Comparison of ENCODE assay signal across 1 worm cellular context in the genomic region with DNA sequence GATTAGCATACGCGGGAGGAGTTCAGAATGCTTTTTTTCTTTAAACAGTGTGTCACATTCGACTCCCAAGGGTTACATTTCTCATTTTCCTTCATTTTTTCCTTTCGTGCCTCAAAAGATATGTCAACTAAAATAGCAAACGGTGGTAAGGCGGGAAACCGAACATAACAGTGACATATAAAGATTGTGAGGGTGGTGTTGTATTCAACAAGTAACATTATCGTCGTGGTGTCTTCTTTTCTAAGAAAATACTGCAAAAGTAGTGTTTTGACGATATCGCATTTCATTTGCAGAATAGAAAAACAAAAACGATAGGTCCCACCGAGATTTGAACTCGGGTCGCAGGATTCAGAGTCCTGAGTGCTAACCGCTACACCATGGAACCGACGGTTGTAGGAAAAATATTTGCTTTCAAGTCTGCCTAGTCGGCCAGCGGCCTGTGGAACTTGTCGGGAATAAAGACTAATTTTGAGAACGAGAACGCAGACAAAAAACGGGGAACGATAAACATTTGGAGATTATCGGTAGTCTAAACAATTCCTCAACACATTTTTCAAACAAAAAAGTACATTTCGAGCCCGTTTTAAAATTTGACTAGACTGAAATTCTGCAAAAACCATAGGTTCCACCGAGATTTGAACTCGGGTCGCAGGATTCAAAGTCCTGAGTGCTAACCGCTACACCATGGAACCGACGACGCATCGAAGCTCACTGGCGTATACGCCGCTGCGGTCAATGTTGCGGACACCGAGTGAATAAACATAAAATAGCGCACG.
TF ChIP-seq lines count a peak whose summit lies in the region.

No protein-coding gene starts in this region.

TF ChIP-seq in whole organism, young adult, 124 proteins besides CTCF, POLR2A, EP300 and RAD21 (continued from another document):
- peak; percentile 41 for TF ChIP-seq lsl-1 (GFP tag; optimal IDR thresholded peaks at IDR 0.05; lab: Kevin White, UChicago)
- TF ChIP-seq nhr-80 (tag; optimal IDR thresholded peaks at IDR 0.05; lab: Kevin White, UChicago) = peak; percentile 10
- peak; percentile 62 for TF ChIP-seq snpc-3.4 (tag; optimal IDR thresholded peaks at IDR 0.05; lab: Kevin White, UChicago)
- TF ChIP-seq zim-3 (tag; optimal IDR thresholded peaks at IDR 0.05; lab: Kevin White, UChicago) = peak; percentile 33
- TF ChIP-seq F49E8.2 (tag; optimal IDR thresholded peaks at IDR 0.05; lab: Kevin White, UChicago; ENCODE audit: insufficient read depth) = peak; percentile 40
- peak; percentile 57 for TF ChIP-seq athp-1 (tag; optimal IDR thresholded peaks at IDR 0.05; lab: Kevin White, UChicago)
- peak; percentile 92 for TF ChIP-seq tbp1 (GFP tag; optimal IDR thresholded peaks at IDR 0.05; lab: Kevin White, UChicago)
- no peak for TF ChIP-seq lag-1 (GFP tag; IDR thresholded peaks at IDR 0.05; lab: Robert Waterston, UW)
- peak; percentile 77 for TF ChIP-seq lin-26 (GFP tag; IDR thresholded peaks at IDR 0.05; lab: Robert Waterston, UW)
- peak; percentile 12 for TF ChIP-seq ztf-26 (tag; optimal IDR thresholded peaks at IDR 0.05; lab: Kevin White, UChicago)
- TF ChIP-seq him-1 (tag; optimal IDR thresholded peaks at IDR 0.05; lab: Kevin White, UChicago) = peak; percentile 71
- peak; percentile 12 for TF ChIP-seq chd-7 (tag; optimal IDR thresholded peaks at IDR 0.05; lab: Kevin White, UChicago)
- TF ChIP-seq madf-6 (GFP tag; IDR thresholded peaks at IDR 0.05; lab: Robert Waterston, UW) = peak; percentile 40
- TF ChIP-seq unc-130 (GFP tag; optimal IDR thresholded peaks at IDR 0.05; lab: Kevin White, UChicago) = peak; percentile 3
- peak; percentile 51 for TF ChIP-seq ztf-18 (tag; optimal IDR thresholded peaks at IDR 0.05; lab: Kevin White, UChicago)
- TF ChIP-seq efl-1 (GFP tag; optimal IDR thresholded peaks at IDR 0.05; lab: Kevin White, UChicago) = no peak
- peak; percentile 66 for TF ChIP-seq snpc-4 (GFP tag; optimal IDR thresholded peaks at IDR 0.05; lab: Kevin White, UChicago)
- TF ChIP-seq snpc-4 (tag; optimal IDR thresholded peaks at IDR 0.05; lab: Kevin White, UChicago) = peak; percentile 62 to 91 (median 88)
- TF ChIP-seq ceh-40 (GFP tag; IDR thresholded peaks at IDR 0.05; lab: Robert Waterston, UW) = no peak
- peak; percentile 60 for TF ChIP-seq die-1 (tag; optimal IDR thresholded peaks at IDR 0.05; lab: Kevin White, UChicago)
- TF ChIP-seq F33H1.4 (GFP tag; IDR thresholded peaks at IDR 0.05; lab: Robert Waterston, UW) = peak; percentile 31; the same call in 1 of the 2 replicates
- TF ChIP-seq madf-8 (GFP tag; conservative IDR thresholded peaks at IDR 0.05; lab: Robert Waterston, UW) = no peak
- no peak for TF ChIP-seq xnd-1 (tag; optimal IDR thresholded peaks at IDR 0.05; lab: Kevin White, UChicago)
- peak; percentile 94 for TF ChIP-seq B0261.1 (tag; optimal IDR thresholded peaks at IDR 0.05; lab: Kevin White, UChicago)
- no peak for TF ChIP-seq cebp-1 (GFP tag; IDR thresholded peaks at IDR 0.05; lab: Robert Waterston, UW)
- peak; percentile 44 for TF ChIP-seq cebp-1 (tag; optimal IDR thresholded peaks at IDR 0.05; lab: Kevin White, UChicago)
